Worm (Caenorhabditis elegans) whole organism, early embryonic: ENCODE results near the gene ZC155.2.

Experiments used
- ama-1 ChIP-seq: fragments of 150-350 bp; optimal IDR thresholded peaks from 2 replicates; lab custom pipeline; 2014
- hmbx-1 ChIP-seq: sonication (generic microtip); optimal IDR thresholded peaks from 2 replicates; lab custom pipeline; 2016; ENCODE audit warnings: mild to moderate bottlenecking, missing genetic modification characterization, missing compliant biosample characterization
- scrt-1 ChIP-seq: fragments of 200-800 bp; sonication (Bioruptor generic); IDR thresholded peaks from 2 replicates; pipeline ENCODE4 v1.3.6; 2022; ENCODE audit warnings: missing genetic modification characterization, missing compliant biosample characterization
- tbx-11 ChIP-seq: fragments of 200-800 bp; sonication (Bioruptor generic); IDR thresholded peaks from 2 replicates; pipeline ENCODE4 v1.3.6; 2022; ENCODE audit warnings: missing genetic modification characterization, missing compliant biosample characterization
- tbx-37 ChIP-seq: fragments of 200-800 bp; sonication (Bioruptor generic); conservative IDR thresholded peaks from 2 replicates; pipeline ENCODE4 v1.3.6; 2022; ENCODE audit warnings: missing genetic modification reagents, missing genetic modification characterization, missing compliant biosample characterization
- tra-4 ChIP-seq: sonication (generic microtip); optimal IDR thresholded peaks from 2 replicates; lab custom pipeline; 2017; ENCODE audit warnings: missing genetic modification characterization, missing compliant biosample characterization

DNA sequence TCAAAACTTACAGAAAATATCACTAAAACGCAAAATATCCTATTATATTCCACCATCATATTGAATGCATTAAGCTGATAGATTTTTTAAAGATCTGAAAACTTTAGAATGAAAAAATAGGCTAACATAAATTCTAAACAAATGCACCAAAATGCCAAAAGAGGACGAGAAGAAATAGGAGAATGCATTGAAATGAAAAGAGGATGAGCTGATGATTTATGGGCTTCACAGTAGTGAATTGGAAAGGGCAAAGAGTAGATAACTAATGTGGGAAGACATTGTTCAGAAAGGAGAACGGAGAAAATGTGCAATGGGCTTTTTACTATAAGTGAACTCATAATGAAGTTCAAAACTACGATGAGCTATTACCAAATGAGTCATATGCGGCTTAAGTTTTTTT is 1.3 kb upstream of the ZC155.2 start, which contains the start of gene cutl-19:
- no peak for TF ChIP-seq ama-1
- TF ChIP-seq tbx-11 (GFP tag; lab: Robert Waterston, UW) = no peak
- TF ChIP-seq hmbx-1 (tag; lab: Kevin White, UChicago) = no peak
- no peak for TF ChIP-seq tra-4 (tag; lab: Kevin White, UChicago)
- TF ChIP-seq scrt-1 (GFP tag; lab: Robert Waterston, UW) = no peak
- no peak for TF ChIP-seq tbx-37 (GFP tag; lab: Robert Waterston, UW)
